Worm (Caenorhabditis elegans) whole organism, midembryonic: Measurements from ENCODE around the gene D1046.18.

Experiments used
- T22C8.4 ChIP-seq: fragments of 200-800 bp; sonication (Bioruptor generic); IDR thresholded peaks from 2 replicates; pipeline ENCODE4 v1.3.6; 2022; ENCODE audit warnings: missing genetic modification characterization, missing compliant biosample characterization
- cog-1 ChIP-seq: sonication (generic microtip); optimal IDR thresholded peaks from 2 replicates; lab custom pipeline; 2016; ENCODE audit warnings: missing genetic modification characterization, missing compliant biosample characterization
- flt-1 ChIP-seq: fragments of 200-800 bp; sonication (Bioruptor generic); IDR thresholded peaks from 2 replicates; pipeline ENCODE4 v1.3.6; 2022; ENCODE audit warnings: missing genetic modification characterization, missing compliant biosample characterization
- klf-2 ChIP-seq: fragments of 200-800 bp; sonication (Bioruptor generic); conservative IDR thresholded peaks from 2 replicates; pipeline ENCODE4 v1.3.6; 2022; ENCODE audit warnings: missing genetic modification reagents, missing genetic modification characterization, missing compliant biosample characterization
- med-1 ChIP-seq: sonication (generic microtip); optimal IDR thresholded peaks from 2 replicates; lab custom pipeline; 2017; ENCODE audit warnings: missing genetic modification characterization, mild to moderate bottlenecking, missing compliant biosample characterization, antibody characterized with exemption, missing genetic modification reagents; ENCODE audit not compliant: insufficient read depth
- ref-1 ChIP-seq: fragments of 200-800 bp; sonication (Bioruptor generic); conservative IDR thresholded peaks from 2 replicates; pipeline ENCODE4 v1.3.6; 2022; ENCODE audit warnings: missing genetic modification reagents, missing genetic modification characterization, missing compliant biosample characterization
- tab-1 ChIP-seq: fragments of 200-800 bp; sonication (Bioruptor generic); IDR thresholded peaks from 2 replicates; pipeline ENCODE4 v1.3.6; 2022; ENCODE audit warnings: missing genetic modification characterization, missing compliant biosample characterization
- ztf-23 ChIP-seq: fragments of 200-800 bp; sonication (Bioruptor generic); IDR thresholded peaks from 2 replicates; pipeline ENCODE4 v1.3.6; 2022; ENCODE audit warnings: missing genetic modification reagents, missing genetic modification characterization, missing compliant biosample characterization
- ztf-29 ChIP-seq: fragments of 200-800 bp; sonication (Bioruptor generic); IDR thresholded peaks from 2 replicates; pipeline ENCODE4 v1.3.6; 2022; ENCODE audit warnings: missing genetic modification reagents, missing genetic modification characterization, missing compliant biosample characterization

- TF ChIP-seq T22C8.4 (GFP tag; lab: Robert Waterston, UW) = no peak
- TF ChIP-seq flt-1 (GFP tag; lab: Robert Waterston, UW) = no peak
- no peak for TF ChIP-seq ztf-23 (GFP tag; lab: Robert Waterston, UW)
- TF ChIP-seq ztf-29 (GFP tag; lab: Robert Waterston, UW) = no peak
- no peak for TF ChIP-seq cog-1 (tag; lab: Kevin White, UChicago)
- no peak for TF ChIP-seq ref-1 (GFP tag; lab: Robert Waterston, UW)
- TF ChIP-seq med-1 (GFP tag; lab: Kevin White, UChicago) = no peak
- TF ChIP-seq tab-1 (GFP tag; lab: Robert Waterston, UW) = no peak
- TF ChIP-seq klf-2 (GFP tag; lab: Robert Waterston, UW) = no peak
These were observed 22.0 kb downstream of the D1046.18 start for ce11 chrIV:8951953-8952567.
